Fruit fly (Drosophila melanogaster) whole organism, embryonic: ENCODE measurements around the gene Socs36E.

Experiments used
- ATbp ChIP-seq: fragments of 200-800 bp; sonication (Bioruptor generic); optimal IDR thresholded peaks from 2 replicates; lab custom pipeline; 2017; ENCODE audit warnings: missing biosample characterization, mild to moderate bottlenecking, missing genetic modification characterization, missing genetic modification reagents
- Ada2b ChIP-seq: fragments of 200-800 bp; sonication (Bioruptor generic); IDR thresholded peaks from 2 replicates; pipeline ENCODE4 v1.3.6; 2022; ENCODE audit warnings: missing biosample characterization, missing genetic modification characterization
- Aef1 ChIP-seq: fragments of 200-800 bp; sonication (Bioruptor generic); IDR thresholded peaks from 3 replicates; pipeline ENCODE4 v1.3.6; 2022; ENCODE audit warnings: missing biosample characterization, missing genetic modification characterization
- Awh ChIP-seq: fragments of 200-800 bp; sonication (Bioruptor generic); IDR thresholded peaks from 2 replicates; pipeline ENCODE4, ENCODE4 v1.3.6; 2022; ENCODE audit warnings: missing biosample characterization, missing genetic modification characterization
- B-H2 ChIP-seq: fragments of 200-800 bp; sonication (Bioruptor generic); optimal IDR thresholded peaks from 2 replicates; lab custom pipeline; 2018; ENCODE audit warnings: missing biosample characterization, mild to moderate bottlenecking, missing genetic modification characterization
- Bdp1 ChIP-seq: fragments of 200-800 bp; sonication (Bioruptor generic); optimal IDR thresholded peaks from 3 replicates; lab custom pipeline; 2016; ENCODE audit warnings: missing biosample characterization, missing genetic modification characterization
- CG10267 ChIP-seq: fragments of 200-800 bp; sonication (Bioruptor generic); optimal IDR thresholded peaks from 2 replicates; lab custom pipeline; 2018; ENCODE audit warnings: missing biosample characterization, mild to moderate bottlenecking, missing genetic modification characterization, moderate library complexity
- CG11247 ChIP-seq: fragments of 200-800 bp; sonication (Bioruptor generic); IDR thresholded peaks from 2 replicates; pipeline ENCODE4 v1.3.6; 2022; ENCODE audit warnings: missing biosample characterization, missing genetic modification characterization
- CG11504 ChIP-seq: fragments of 200-800 bp; sonication (Bioruptor generic); optimal IDR thresholded peaks from 3 replicates; lab custom pipeline; 2019; ENCODE audit warnings: missing biosample characterization, mild to moderate bottlenecking, missing genetic modification characterization, moderate library complexity
- CG12104 ChIP-seq: fragments of 200-800 bp; sonication (Bioruptor generic); optimal IDR thresholded peaks from 3 replicates; lab custom pipeline; 2016; ENCODE audit warnings: missing biosample characterization, missing genetic modification characterization
- CG12219 ChIP-seq: fragments of 200-800 bp; sonication (Bioruptor generic); optimal IDR thresholded peaks from 3 replicates; lab custom pipeline; 2018; ENCODE audit warnings: missing biosample characterization, mild to moderate bottlenecking, missing genetic modification characterization
- CG13424 ChIP-seq: fragments of 200-800 bp; sonication (Bioruptor generic); optimal IDR thresholded peaks from 2 replicates; lab custom pipeline; 2019; ENCODE audit warnings: missing biosample characterization, mild to moderate bottlenecking, missing genetic modification characterization, moderate library complexity
- CG1647 ChIP-seq: fragments of 200-800 bp; sonication (Bioruptor generic); optimal IDR thresholded peaks from 3 replicates; lab custom pipeline; 2016; ENCODE audit warnings: missing biosample characterization, missing genetic modification characterization
- CG16863 ChIP-seq: fragments of 200-800 bp; sonication (Bioruptor generic); optimal IDR thresholded peaks from 3 replicates; lab custom pipeline; 2016; ENCODE audit warnings: missing biosample characterization, missing genetic modification characterization
- CG17829 ChIP-seq: fragments of 200-800 bp; optimal IDR thresholded peaks from 2 replicates; lab custom pipeline; 2019; ENCODE audit warnings: missing biosample characterization, mild to moderate bottlenecking, missing genetic modification characterization, moderate library complexity
- CG2889 ChIP-seq: fragments of 200-800 bp; sonication (Bioruptor generic); IDR thresholded peaks from 3 replicates; pipeline ENCODE4 v1.3.6; 2022; ENCODE audit warnings: missing biosample characterization, missing genetic modification characterization
- CG32532 ChIP-seq: fragments of 200-800 bp; sonication (Bioruptor generic); IDR thresholded peaks from 2 replicates; pipeline ENCODE4 v1.3.6; 2022; ENCODE audit warnings: missing biosample characterization, missing genetic modification characterization
- CG4328 ChIP-seq: fragments of 200-800 bp; sonication (Bioruptor generic); optimal IDR thresholded peaks from 3 replicates; lab custom pipeline; 2017; ENCODE audit warnings: missing biosample characterization, missing genetic modification reagents, missing genetic modification characterization
- CG6813 ChIP-seq: fragments of 200-800 bp; sonication (Bioruptor generic); optimal IDR thresholded peaks from 2 replicates; lab custom pipeline; 2017; ENCODE audit warnings: missing biosample characterization, missing genetic modification characterization, mild to moderate bottlenecking, moderate library complexity, missing genetic modification reagents
- CG7786 ChIP-seq: fragments of 200-800 bp; sonication (Bioruptor generic); optimal IDR thresholded peaks from 2 replicates; lab custom pipeline; 2016; ENCODE audit warnings: missing biosample characterization, missing genetic modification characterization
- CG8089 ChIP-seq: fragments of 200-800 bp; sonication (Bioruptor generic); optimal IDR thresholded peaks from 3 replicates; lab custom pipeline; 2016; ENCODE audit warnings: missing biosample characterization, missing genetic modification characterization
- CG9215 ChIP-seq: fragments of 200-800 bp; sonication (Bioruptor generic); IDR thresholded peaks from 2 replicates; pipeline ENCODE4 v1.3.6; 2022; ENCODE audit warnings: missing biosample characterization, missing genetic modification characterization
- CG9727 ChIP-seq: fragments of 200-800 bp; sonication (Bioruptor generic); optimal IDR thresholded peaks from 3 replicates; lab custom pipeline; 2017; ENCODE audit warnings: missing biosample characterization, mild to moderate bottlenecking, missing genetic modification characterization
- Dbx ChIP-seq: fragments of 200-800 bp; sonication (Bioruptor generic); IDR thresholded peaks from 3 replicates; pipeline ENCODE4 v1.3.6; 2022; ENCODE audit warnings: missing biosample characterization, missing genetic modification characterization
- Dref ChIP-seq: fragments of 200-800 bp; sonication (Bioruptor generic); IDR thresholded peaks from 2 replicates; pipeline ENCODE4 v1.3.6; 2022; ENCODE audit warnings: missing biosample characterization, missing genetic modification characterization
- Eip74EF ChIP-seq, 2 experiments: fragments of 200-800 bp in 1 of 2; fragments of >200 bp in 1 of 2; sonication (Bioruptor generic) in 1 of 2; optimal IDR thresholded peaks; 2 replicates each; lab custom pipeline; 2017 to 2019; ENCODE audit warnings: missing biosample characterization in 2 of 2, missing genetic modification characterization in 2 of 2, mild to moderate bottlenecking in 1 of 2, moderate library complexity in 1 of 2
- Fer2 ChIP-seq: fragments of 200-800 bp; sonication (Bioruptor generic); optimal IDR thresholded peaks from 2 replicates; lab custom pipeline; 2018; ENCODE audit warnings: missing biosample characterization, mild to moderate bottlenecking, missing genetic modification characterization, moderate library complexity
- H2.0 ChIP-seq: fragments of 200-800 bp; sonication (Bioruptor generic); IDR thresholded peaks from 2 replicates; pipeline ENCODE4 v1.3.6; 2022; ENCODE audit warnings: missing biosample characterization, missing genetic modification characterization
- Lpt ChIP-seq: fragments of >200 bp; optimal IDR thresholded peaks from 2 replicates; lab custom pipeline; 2018; ENCODE audit warnings: missing biosample characterization, missing genetic modification characterization
- Neu2 ChIP-seq: fragments of 200-800 bp; sonication (Bioruptor generic); optimal IDR thresholded peaks from 3 replicates; lab custom pipeline; 2016; ENCODE audit warnings: missing biosample characterization, missing genetic modification characterization, borderline replicate concordance
- PHDP ChIP-seq: fragments of 200-800 bp; sonication (Bioruptor generic); optimal IDR thresholded peaks from 3 replicates; lab custom pipeline; 2018; ENCODE audit warnings: missing biosample characterization, mild to moderate bottlenecking, missing genetic modification characterization, moderate library complexity
- Rfx ChIP-seq: fragments of 200-800 bp; sonication (Bioruptor generic); IDR thresholded peaks from 2 replicates; pipeline ENCODE4 v1.3.6; 2022; ENCODE audit warnings: missing biosample characterization, missing genetic modification characterization
- Sox102F ChIP-seq: fragments of 200-800 bp; sonication (Bioruptor generic); optimal IDR thresholded peaks from 2 replicates; lab custom pipeline; 2018; ENCODE audit warnings: missing biosample characterization, mild to moderate bottlenecking, missing genetic modification characterization, moderate library complexity
- Taf1 ChIP-seq: fragments of 200-800 bp; sonication (Bioruptor generic); IDR thresholded peaks from 2 replicates; pipeline ENCODE4 v1.3.6; 2022; ENCODE audit warnings: missing biosample characterization, missing genetic modification characterization
- bcd ChIP-seq: fragments of 200-800 bp; sonication (Bioruptor generic); optimal IDR thresholded peaks from 2 replicates; lab custom pipeline; 2017; ENCODE audit warnings: missing biosample characterization, mild to moderate bottlenecking, missing genetic modification characterization
- bsh ChIP-seq, 2 experiments: fragments of 200-800 bp; sonication (Bioruptor generic); optimal IDR thresholded peaks; 2 replicates each; lab custom pipeline; 2017 to 2018; ENCODE audit warnings: mild to moderate bottlenecking in 2 of 2, missing biosample characterization in 2 of 2, missing genetic modification characterization in 2 of 2, moderate library complexity in 1 of 2
- btn ChIP-seq: fragments of 200-800 bp; sonication (Bioruptor generic); optimal IDR thresholded peaks from 2 replicates; lab custom pipeline; 2016; ENCODE audit warnings: missing biosample characterization, missing genetic modification characterization
- croc ChIP-seq: fragments of 200-800 bp; sonication (Bioruptor generic); conservative IDR thresholded peaks from 3 replicates; pipeline ENCODE4 v1.3.6; 2022; ENCODE audit warnings: missing biosample characterization, missing genetic modification characterization
- dan ChIP-seq: fragments of 200-800 bp; sonication (Bioruptor generic); IDR thresholded peaks from 2 replicates; pipeline ENCODE4 v1.3.6; 2022; ENCODE audit warnings: missing biosample characterization, missing genetic modification characterization
- dpn ChIP-seq, 2 experiments: fragments of 200-800 bp; sonication (Bioruptor generic); optimal IDR thresholded peaks; 3 replicates each; lab custom pipeline; 2016; ENCODE audit warnings: missing biosample characterization in 2 of 2, missing genetic modification characterization in 2 of 2
- gcm ChIP-seq: fragments of 200-800 bp; sonication (Bioruptor generic); optimal IDR thresholded peaks from 2 replicates; lab custom pipeline; 2019; ENCODE audit warnings: missing biosample characterization, mild to moderate bottlenecking, missing genetic modification characterization, moderate library complexity
- h ChIP-seq: fragments of >200 bp; optimal IDR thresholded peaks from 2 replicates; lab custom pipeline; 2017
- inv ChIP-seq: fragments of 200-800 bp; sonication (Bioruptor generic); IDR thresholded peaks from 2 replicates; pipeline ENCODE4 v1.3.6; 2022; ENCODE audit warnings: missing biosample characterization, missing genetic modification characterization; ENCODE audit not compliant: partially characterized antibody
- ro ChIP-seq: fragments of 200-800 bp; sonication (Bioruptor generic); IDR thresholded peaks from 2 replicates; pipeline ENCODE4 v1.3.6; 2022; ENCODE audit warnings: missing biosample characterization, missing genetic modification characterization
- row ChIP-seq: fragments of 200-800 bp; sonication (Bioruptor generic); IDR thresholded peaks from 3 replicates; pipeline ENCODE4 v1.3.6; 2022; ENCODE audit warnings: missing biosample characterization, missing genetic modification characterization
- sqz ChIP-seq: fragments of 200-800 bp; sonication (Bioruptor generic); optimal IDR thresholded peaks from 3 replicates; lab custom pipeline; 2018; ENCODE audit warnings: missing biosample characterization, mild to moderate bottlenecking, missing genetic modification characterization
- tgo ChIP-seq: fragments of 200-800 bp; sonication (Bioruptor generic); IDR thresholded peaks from 3 replicates; pipeline ENCODE4 v1.3.6; 2022; ENCODE audit warnings: missing biosample characterization, missing genetic modification characterization
- tna ChIP-seq: fragments of 200-800 bp; sonication (Bioruptor generic); IDR thresholded peaks from 2 replicates; pipeline ENCODE4 v1.3.6; 2022; ENCODE audit warnings: missing biosample characterization, missing genetic modification characterization; ENCODE audit not compliant: partially characterized antibody
- tx ChIP-seq: fragments of 200-800 bp; sonication (Bioruptor generic); optimal IDR thresholded peaks from 2 replicates; lab custom pipeline; 2016; ENCODE audit warnings: missing biosample characterization, missing genetic modification characterization
- zfh1 ChIP-seq: fragments of 200-800 bp; sonication (Bioruptor generic); IDR thresholded peaks from 3 replicates; pipeline ENCODE4 v1.3.6; 2022; ENCODE audit warnings: missing biosample characterization, missing genetic modification characterization

Socs36E gene

DNA sequence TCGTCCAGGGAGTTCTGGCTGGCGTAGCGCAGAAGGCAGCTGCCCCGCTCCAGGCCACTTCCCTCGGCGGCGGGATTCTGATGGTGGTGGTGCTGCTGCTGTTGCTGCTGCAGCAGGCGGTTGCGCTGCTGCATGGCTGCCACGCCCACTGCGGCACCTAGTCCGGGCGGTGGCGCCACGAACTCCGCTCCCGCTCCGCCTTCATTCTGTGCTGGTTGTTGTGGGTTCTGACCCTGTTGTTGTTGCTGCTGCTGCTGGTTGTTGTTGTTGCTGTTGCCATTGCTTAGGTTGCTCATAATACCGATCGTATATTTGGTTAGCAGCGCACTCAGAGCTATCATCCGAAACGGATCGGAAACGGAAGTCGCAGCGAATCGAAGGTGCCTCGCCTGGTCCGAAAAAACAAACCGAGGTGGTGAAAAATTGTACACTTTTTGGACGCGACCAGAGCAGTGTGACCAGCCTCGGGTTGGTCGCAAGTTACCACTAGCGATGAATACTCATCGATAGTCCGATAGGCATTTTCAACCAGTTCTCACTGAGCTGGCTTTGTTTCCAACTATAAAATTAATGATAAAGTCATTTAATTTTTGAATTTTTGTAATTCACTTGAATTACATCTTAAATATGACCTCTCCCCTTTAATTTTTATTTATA is 14.5 kb downstream of the Socs36E start, which contains the start of gene kel (continued):
- peak; percentile 46 for TF ChIP-seq CG4328 (GFP tag; lab: Kevin White, UChicago)
- TF ChIP-seq CG11504 (tag; lab: Kevin White, UChicago), result peak; percentile 70
- TF ChIP-seq CG17829, result peak; percentile 61
- peak; percentile 56 for TF ChIP-seq CG10267 (tag; lab: Kevin White, UChicago)
- TF ChIP-seq Aef1, result no peak
- no peak for TF ChIP-seq CG12104 (GFP tag; lab: Kevin White, UChicago)
- no peak for TF ChIP-seq CG13424 (tag; lab: Kevin White, UChicago)
- TF ChIP-seq btn (GFP tag; lab: Kevin White, UChicago), result no peak
- peak; percentile 90 for TF ChIP-seq Dref (GFP tag; lab: Robert Waterston, UW)
- TF ChIP-seq CG32532 (GFP tag; lab: Robert Waterston, UW), result peak; percentile 58; the same call in 1 of the 2 replicates
- TF ChIP-seq Awh (GFP tag; lab: Robert Waterston, UW), result 0 out of 2 replicates have a peak, but pooled peaks have one; percentile 11
- peak; percentile 47 for TF ChIP-seq PHDP (tag; lab: Kevin White, UChicago)
- TF ChIP-seq croc (GFP tag; lab: Robert Waterston, UW), result no peak
- peak; percentile 27 for TF ChIP-seq Sox102F (GFP tag; lab: Kevin White, UChicago)
- TF ChIP-seq CG1647 (GFP tag; lab: Kevin White, UChicago), result no peak
- no peak for TF ChIP-seq Ada2b
- peak; percentile 52; the same call in 1 of the 3 replicates for TF ChIP-seq Dbx
- TF ChIP-seq gcm, result no peak
- TF ChIP-seq Rfx (GFP tag; lab: Robert Waterston, UW), result peak; percentile 61
- no peak for TF ChIP-seq H2.0
- 0 out of 2 replicates have a peak, but pooled peaks have one; percentile 7 for TF ChIP-seq Taf1 (GFP tag; lab: Robert Waterston, UW)
- peak; percentile 44 for TF ChIP-seq CG12219 (GFP tag; lab: Kevin White, UChicago)
- TF ChIP-seq bcd (GFP tag; lab: Kevin White, UChicago), result peak; percentile 42
- peak; percentile 61 for TF ChIP-seq CG9727 (GFP tag; lab: Kevin White, UChicago)
- TF ChIP-seq dan (GFP tag; lab: Robert Waterston, UW), result no peak
- peak; percentile 36 to 53 for TF ChIP-seq dpn (GFP tag; optimal IDR thresholded peaks at IDR 0.05; lab: Kevin White, UChicago)
- TF ChIP-seq CG2889 (GFP tag; lab: Robert Waterston, UW), result no peak
- TF ChIP-seq bsh (GFP tag; optimal IDR thresholded peaks at IDR 0.05; lab: Kevin White, UChicago), result peak in 1 of 2 experiments; percentile 33
- no peak for TF ChIP-seq ATbp (GFP tag; lab: Kevin White, UChicago)
- TF ChIP-seq tx, result no peak
- peak; percentile 18 for TF ChIP-seq CG8089 (GFP tag; lab: Kevin White, UChicago)
- peak in 1 of 2 experiments; percentile 56 for TF ChIP-seq Eip74EF (GFP tag; optimal IDR thresholded peaks at IDR 0.05; lab: Kevin White, UChicago)
- TF ChIP-seq B-H2 (GFP tag; lab: Kevin White, UChicago), result no peak
- TF ChIP-seq Bdp1, result no peak
- TF ChIP-seq tgo (GFP tag; lab: Robert Waterston, UW), result no peak
- peak; percentile 73 for TF ChIP-seq row (GFP tag; lab: Robert Waterston, UW)
- TF ChIP-seq CG11247 (GFP tag; lab: Robert Waterston, UW), result no peak; the same call in 1 of the 2 replicates
- peak; percentile 63 for TF ChIP-seq zfh1
- TF ChIP-seq ro, result no peak
- peak; percentile 5 for TF ChIP-seq CG16863 (GFP tag; lab: Kevin White, UChicago)
- 0 out of 2 replicates have a peak, but pooled peaks have one; percentile 29 for TF ChIP-seq inv (GFP tag; lab: Robert Waterston, UW)
- no peak for TF ChIP-seq sqz
- TF ChIP-seq CG7786, result no peak
- no peak for TF ChIP-seq CG9215
- TF ChIP-seq Lpt, result no peak
- TF ChIP-seq tna (GFP tag; lab: Robert Waterston, UW), result peak; percentile 33; the same call in 1 of the 2 replicates
- TF ChIP-seq Fer2 (tag; lab: Kevin White, UChicago), result no peak
- no peak for TF ChIP-seq Neu2
- peak; percentile 13 for TF ChIP-seq CG6813 (GFP tag; lab: Kevin White, UChicago)
- no peak for TF ChIP-seq h (lab: Kevin White, UChicago)
